Fruit fly (Drosophila melanogaster): ENCODE measurements around the gene Task7.

Task7 gene

DNA sequence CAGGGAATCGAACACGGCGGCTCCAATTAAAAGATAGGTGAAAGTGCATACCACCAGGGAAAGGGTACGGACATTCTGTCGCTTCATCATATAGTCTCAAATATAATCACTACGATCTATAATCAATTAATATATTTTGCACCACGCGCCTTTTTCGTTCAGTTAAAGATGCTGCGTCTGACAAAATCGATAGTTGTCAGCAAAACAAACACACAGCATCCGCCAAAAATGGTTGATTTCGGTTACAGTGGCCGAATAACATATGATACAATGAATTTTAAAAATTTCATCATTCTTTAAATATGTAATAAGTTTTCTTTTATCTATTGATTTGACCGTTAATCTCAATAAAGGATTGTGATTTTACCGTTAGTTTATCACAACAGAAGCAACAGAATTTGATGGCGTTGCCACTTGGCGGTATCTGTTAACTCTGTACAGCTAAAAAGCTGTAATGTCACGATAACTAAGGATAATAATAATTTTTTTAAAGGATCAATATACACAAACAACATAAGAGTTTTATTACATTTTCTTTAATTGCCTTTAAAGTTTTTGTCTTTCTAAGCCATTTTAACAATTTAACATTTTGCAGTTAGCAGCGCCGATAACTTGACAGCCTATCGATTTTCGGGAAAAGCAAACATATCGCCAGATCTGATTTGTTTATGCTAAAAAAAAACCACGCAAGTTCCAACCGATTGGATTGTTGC lies at the start of gene Task7, which contains the start of gene alpha-Man-IIa (continued):
- TF ChIP-seq TFAM (GFP tag; optimal IDR thresholded peaks at IDR 0.05): no peak
- TF ChIP-seq CG12942 (GFP tag; optimal IDR thresholded peaks at IDR 0.05): no peak
- no peak for TF ChIP-seq H15 (GFP tag; IDR thresholded peaks at IDR 0.05)
- no peak for TF ChIP-seq Mes4 (GFP tag; optimal IDR thresholded peaks at IDR 0.05)
- peak; percentile 50 for TF ChIP-seq CG10462 (GFP tag; optimal IDR thresholded peaks at IDR 0.05)
- peak; percentile 71 for TF ChIP-seq CG13287 (GFP tag; IDR thresholded peaks at IDR 0.05; ENCODE audit: partially characterized antibody)
- peak; percentile 30 for TF ChIP-seq YL-1 (GFP tag; optimal IDR thresholded peaks at IDR 0.05)
- TF ChIP-seq NfI (GFP tag; optimal IDR thresholded peaks at IDR 0.05): no peak
- TF ChIP-seq CG17328 (GFP tag; IDR thresholded peaks at IDR 0.05): no peak
- peak; percentile 70 for TF ChIP-seq Myb (GFP tag; optimal IDR thresholded peaks at IDR 0.05)
- peak; percentile 65 for TF ChIP-seq MBD-R2 (GFP tag; IDR thresholded peaks at IDR 0.05)
- TF ChIP-seq Sry-β (GFP tag; optimal IDR thresholded peaks at IDR 0.05): peak; percentile 89
- no peak for TF ChIP-seq Doc2 (GFP tag; IDR thresholded peaks at IDR 0.05)
- TF ChIP-seq CG10979 (tag; optimal IDR thresholded peaks at IDR 0.05): no peak
- TF ChIP-seq CG5953 (GFP tag; IDR thresholded peaks at IDR 0.05): no peak
- no peak for TF ChIP-seq lov (optimal IDR thresholded peaks at IDR 0.05)
- no peak for TF ChIP-seq lov (GFP tag; IDR thresholded peaks at IDR 0.05)
- peak; percentile 55 for TF ChIP-seq Scr (GFP tag; IDR thresholded peaks at IDR 0.05; ENCODE audit: partially characterized antibody)
- no peak for TF ChIP-seq CG14965 (GFP tag; optimal IDR thresholded peaks at IDR 0.05; ENCODE audit: borderline replicate concordance)
- TF ChIP-seq Fer2 (tag; optimal IDR thresholded peaks at IDR 0.05): no peak
- TF ChIP-seq CG5180 (GFP tag; optimal IDR thresholded peaks at IDR 0.05): peak; percentile 46
- TF ChIP-seq nmo (GFP tag; optimal IDR thresholded peaks at IDR 0.05): peak; percentile 42
- TF ChIP-seq Rfx (GFP tag; IDR thresholded peaks at IDR 0.05): no peak
- peak; percentile 47 for TF ChIP-seq CG3995 (GFP tag; optimal IDR thresholded peaks at IDR 0.05)
- TF ChIP-seq amos (GFP tag; IDR thresholded peaks at IDR 0.05; ENCODE audit: partially characterized antibody): no peak; the same call in 1 of the 2 replicates
- TF ChIP-seq trem (tag; optimal IDR thresholded peaks at IDR 0.05): peak; percentile 97
- no peak for TF ChIP-seq CG12104 (GFP tag; optimal IDR thresholded peaks at IDR 0.05)
- no peak for TF ChIP-seq Taf1 (GFP tag; IDR thresholded peaks at IDR 0.05)
- peak; percentile 27 for TF ChIP-seq Dp (GFP tag; optimal IDR thresholded peaks at IDR 0.05)
- no peak for TF ChIP-seq Opbp (GFP tag; IDR thresholded peaks at IDR 0.05; ENCODE audit: partially characterized antibody)
- no peak for TF ChIP-seq CG4424 (GFP tag; optimal IDR thresholded peaks at IDR 0.05)
- peak; percentile 30; the same call in 1 of the 2 replicates for TF ChIP-seq E2f2 (GFP tag; IDR thresholded peaks at IDR 0.05)
- TF ChIP-seq CG14710 (tag; optimal IDR thresholded peaks at IDR 0.05): peak; percentile 35
- no peak for TF ChIP-seq CG14667 (GFP tag; IDR thresholded peaks at IDR 0.05)
- no peak for TF ChIP-seq CG12219 (GFP tag; optimal IDR thresholded peaks at IDR 0.05)
- no peak for TF ChIP-seq exex (tag; optimal IDR thresholded peaks at IDR 0.05)
- peak; percentile 94 for TF ChIP-seq onecut (GFP tag; IDR thresholded peaks at IDR 0.05)
- TF ChIP-seq Mrtf (GFP tag; IDR thresholded peaks at IDR 0.05): no peak
- TF ChIP-seq cad (GFP tag; optimal IDR thresholded peaks at IDR 0.05): no peak
- no peak for TF ChIP-seq sc (optimal IDR thresholded peaks at IDR 0.05)
- TF ChIP-seq sc (GFP tag; optimal IDR thresholded peaks at IDR 0.05): no peak
- TF ChIP-seq pnt (GFP tag; optimal IDR thresholded peaks at IDR 0.05): no peak
- no peak for TF ChIP-seq emc (GFP tag; optimal IDR thresholded peaks at IDR 0.05)
- no peak for TF ChIP-seq NFAT (GFP tag; IDR thresholded peaks at IDR 0.05)
- no peak for TF ChIP-seq dati (GFP tag; IDR thresholded peaks at IDR 0.05)
- TF ChIP-seq CG11696 (GFP tag; IDR thresholded peaks at IDR 0.05): no peak
- TF ChIP-seq CG16813 (GFP tag; IDR thresholded peaks at IDR 0.05; ENCODE audit: partially characterized antibody): 0 out of 3 replicates have a peak, but pooled peaks have one; percentile 7

Measured in whole organism, embryonic.